Worm (Caenorhabditis elegans) whole organism, L1 larva: ENCODE measurements around the gene C06A1.6.
A peak's percentile ranks its signal among the peaks of the same experiment; 100 is the strongest.

Source experiments
- C34B4.2 ChIP-seq: sonication (generic microtip); optimal IDR thresholded peaks from 2 replicates; lab custom pipeline; 2017; ENCODE audit warnings: mild to moderate bottlenecking, missing genetic modification characterization, missing compliant biosample characterization
- alr-1 ChIP-seq: fragments of 200-800 bp; sonication (Bioruptor generic); optimal IDR thresholded peaks from 2 replicates; lab custom pipeline; 2018; ENCODE audit warnings: borderline replicate concordance, mild to moderate bottlenecking, missing genetic modification characterization, missing compliant biosample characterization
- ceh-63 ChIP-seq: fragments of 200-800 bp; sonication (Bioruptor generic); optimal IDR thresholded peaks from 2 replicates; lab custom pipeline; 2018; ENCODE audit warnings: mild to moderate bottlenecking, missing genetic modification characterization, missing compliant biosample characterization
- ceh-8 ChIP-seq: fragments of 200-800 bp; sonication (Bioruptor generic); optimal IDR thresholded peaks from 2 replicates; lab custom pipeline; 2018; ENCODE audit warnings: mild to moderate bottlenecking, missing genetic modification characterization, moderate library complexity, missing compliant biosample characterization
- ceh-88 ChIP-seq: fragments of 200-800 bp; sonication (Bioruptor generic); IDR thresholded peaks from 2 replicates; pipeline ENCODE4 v1.3.6; 2022; ENCODE audit warnings: missing genetic modification characterization, missing compliant biosample characterization
- ceh-90 ChIP-seq: sonication (generic microtip); optimal IDR thresholded peaks from 2 replicates; lab custom pipeline; 2016; ENCODE audit warnings: missing genetic modification characterization, missing compliant biosample characterization
- ces-1 ChIP-seq: fragments of 150-350 bp; optimal IDR thresholded peaks from 2 replicates; lab custom pipeline; 2014; ENCODE audit warnings: missing biosample characterization, missing genetic modification reagents, missing genetic modification characterization
- dpl-1 ChIP-seq, 3 experiments: fragments of 150-350 bp in 2 of 3; sonication (generic microtip) in 1 of 3; optimal IDR thresholded peaks; 2 replicates each; lab custom pipeline; 2014 to 2017; ENCODE audit warnings: missing biosample characterization in 3 of 3, missing genetic modification characterization in 3 of 3, missing genetic modification reagents in 3 of 3
- dsc-1 ChIP-seq: sonication (generic microtip); optimal IDR thresholded peaks from 2 replicates; lab custom pipeline; 2016; ENCODE audit warnings: mild to moderate bottlenecking, missing genetic modification characterization, missing compliant biosample characterization
- efl-1 ChIP-seq, 4 experiments: fragments of 150-350 bp; optimal IDR thresholded peaks in 3 of 4; peaks in 1 of 4; 1 replicate in 1 of 4; 2 replicates in 3 of 4; lab custom pipeline; 2014; ENCODE audit warnings: missing biosample characterization in 2 of 4, missing genetic modification characterization in 2 of 4, missing genetic modification reagents in 2 of 4
- efl-3 ChIP-seq: fragments of 200-800 bp; sonication (Bioruptor generic); optimal IDR thresholded peaks from 2 replicates; lab custom pipeline; 2018; ENCODE audit warnings: mild to moderate bottlenecking, missing genetic modification characterization, missing compliant biosample characterization
- ets-5 ChIP-seq: fragments of 200-800 bp; sonication (Bioruptor generic); IDR thresholded peaks from 2 replicates; pipeline ENCODE4 v1.3.6; 2022; ENCODE audit warnings: missing genetic modification characterization, missing compliant biosample characterization
- fkh-4 ChIP-seq: sonication (generic microtip); optimal IDR thresholded peaks from 2 replicates; lab custom pipeline; 2016; ENCODE audit warnings: missing compliant biosample characterization, missing genetic modification characterization, borderline replicate concordance
- fkh-8 ChIP-seq: sonication (generic microtip); optimal IDR thresholded peaks from 2 replicates; lab custom pipeline; 2016; ENCODE audit warnings: mild to moderate bottlenecking, missing genetic modification characterization, missing compliant biosample characterization
- grh-1 ChIP-seq: fragments of 200-800 bp; sonication (Bioruptor generic); IDR thresholded peaks from 2 replicates; pipeline ENCODE4 v1.3.6; 2022; ENCODE audit warnings: missing genetic modification reagents, missing genetic modification characterization, missing compliant biosample characterization
- hlh-17 ChIP-seq: fragments of 200-800 bp; sonication (Bioruptor generic); optimal IDR thresholded peaks from 2 replicates; lab custom pipeline; 2018; ENCODE audit warnings: missing genetic modification characterization, mild to moderate bottlenecking, missing compliant biosample characterization, moderate library complexity, borderline replicate concordance
- hpl-2 ChIP-seq: fragments of 150-350 bp; optimal IDR thresholded peaks from 2 replicates; lab custom pipeline; 2014; ENCODE audit warnings: missing biosample characterization, missing genetic modification reagents, missing genetic modification characterization
- jun-1 ChIP-seq: fragments of 150-350 bp; optimal IDR thresholded peaks from 2 replicates; lab custom pipeline; 2014; ENCODE audit warnings: missing biosample characterization, missing genetic modification reagents, missing genetic modification characterization
- lin-14 ChIP-seq: fragments of 200-800 bp; sonication (Bioruptor generic); optimal IDR thresholded peaks from 2 replicates; lab custom pipeline; 2018; ENCODE audit warnings: mild to moderate bottlenecking, missing genetic modification characterization, moderate library complexity, missing compliant biosample characterization
- lin-15B ChIP-seq: fragments of 150-350 bp; sonication (generic microtip); optimal IDR thresholded peaks from 3 replicates; lab custom pipeline; 2014; ENCODE audit warnings: missing biosample characterization, missing genetic modification characterization
- lsy-2 ChIP-seq, 2 experiments: fragments of 150-350 bp; optimal IDR thresholded peaks; 2 replicates each; lab custom pipeline; 2014; ENCODE audit warnings: missing biosample characterization in 2 of 2, missing genetic modification characterization in 2 of 2
- mab-9 ChIP-seq: fragments of 200-800 bp; sonication (Bioruptor generic); IDR thresholded peaks from 2 replicates; pipeline ENCODE4 v1.3.6; 2022; ENCODE audit warnings: missing genetic modification reagents, missing genetic modification characterization, missing compliant biosample characterization
- mdl-1 ChIP-seq, 2 experiments: fragments of 150-350 bp; optimal IDR thresholded peaks; 2 replicates each; lab custom pipeline; 2014 to 2017; ENCODE audit warnings: missing biosample characterization in 2 of 2, missing genetic modification characterization in 2 of 2, inconsistent platforms in 1 of 2
- mep-1 ChIP-seq: fragments of 150-350 bp; optimal IDR thresholded peaks from 2 replicates; lab custom pipeline; 2014; ENCODE audit warnings: missing biosample characterization, missing genetic modification characterization
- nhr-20 ChIP-seq: sonication (generic microtip); optimal IDR thresholded peaks from 2 replicates; lab custom pipeline; 2016; ENCODE audit warnings: mild to moderate bottlenecking, missing genetic modification characterization, missing compliant biosample characterization
- nhr-237 ChIP-seq: fragments of 150-350 bp; optimal IDR thresholded peaks from 2 replicates; lab custom pipeline; 2014; ENCODE audit warnings: missing biosample characterization, missing genetic modification characterization
- nhr-28 ChIP-seq: fragments of 150-350 bp; optimal IDR thresholded peaks from 2 replicates; lab custom pipeline; 2014; ENCODE audit warnings: missing biosample characterization, missing genetic modification characterization
- nhr-71 ChIP-seq: sonication (generic microtip); optimal IDR thresholded peaks from 2 replicates; lab custom pipeline; 2016; ENCODE audit warnings: mild to moderate bottlenecking, missing genetic modification characterization, moderate library complexity, missing compliant biosample characterization
- nhr-76 ChIP-seq: sonication (generic microtip); optimal IDR thresholded peaks from 2 replicates; lab custom pipeline; 2017; ENCODE audit warnings: missing biosample characterization, missing genetic modification characterization
- nhr-85 ChIP-seq: sonication (generic microtip); peaks from one replicate; lab custom pipeline; 2016; ENCODE audit warnings: missing genetic modification characterization, inconsistent platforms, missing compliant biosample characterization
- nhr-90 ChIP-seq: sonication (generic microtip); optimal IDR thresholded peaks from 2 replicates; lab custom pipeline; 2016; ENCODE audit warnings: mild to moderate bottlenecking, missing genetic modification characterization, missing compliant biosample characterization; ENCODE audit not compliant: poor library complexity
- pag-3 ChIP-seq: sonication (generic microtip); optimal IDR thresholded peaks from 2 replicates; lab custom pipeline; 2017; ENCODE audit warnings: missing genetic modification characterization, mild to moderate bottlenecking, missing compliant biosample characterization, antibody characterized with exemption, borderline replicate concordance; ENCODE audit not compliant: insufficient read depth
- pax-3 ChIP-seq: fragments of 200-800 bp; sonication (Bioruptor generic); optimal IDR thresholded peaks from 2 replicates; lab custom pipeline; 2018; ENCODE audit warnings: mild to moderate bottlenecking, missing genetic modification characterization, moderate library complexity, missing compliant biosample characterization
- rnt-1 ChIP-seq: sonication (generic microtip); optimal IDR thresholded peaks from 2 replicates; lab custom pipeline; 2016; ENCODE audit warnings: mild to moderate bottlenecking, missing genetic modification characterization, moderate library complexity, missing compliant biosample characterization
- skn-1 ChIP-seq: fragments of 150-350 bp; optimal IDR thresholded peaks from 2 replicates; lab custom pipeline; 2014; ENCODE audit warnings: missing biosample characterization, missing genetic modification characterization
- snu-23 ChIP-seq: sonication (generic microtip); optimal IDR thresholded peaks from 2 replicates; lab custom pipeline; 2016; ENCODE audit warnings: missing genetic modification characterization, missing compliant biosample characterization
- sox-4 ChIP-seq: sonication (generic microtip); optimal IDR thresholded peaks from 2 replicates; lab custom pipeline; 2016; ENCODE audit warnings: missing genetic modification characterization, missing compliant biosample characterization
- sptf-1 ChIP-seq: fragments of 150-350 bp; optimal IDR thresholded peaks from 2 replicates; lab custom pipeline; 2014; ENCODE audit warnings: missing biosample characterization, missing genetic modification characterization
- sup-37 ChIP-seq: fragments of 200-800 bp; sonication (Bioruptor generic); optimal IDR thresholded peaks from 2 replicates; lab custom pipeline; 2018; ENCODE audit warnings: mild to moderate bottlenecking, missing genetic modification characterization, missing compliant biosample characterization
- tbx-2 ChIP-seq: sonication (generic microtip); optimal IDR thresholded peaks from 2 replicates; lab custom pipeline; 2016; ENCODE audit warnings: missing genetic modification characterization, missing compliant biosample characterization
- tlp-1 ChIP-seq: fragments of 150-350 bp; optimal IDR thresholded peaks from 2 replicates; lab custom pipeline; 2014; ENCODE audit warnings: missing biosample characterization, missing genetic modification characterization
- unc-62 ChIP-seq: fragments of 150-350 bp; optimal IDR thresholded peaks from 2 replicates; lab custom pipeline; 2014; ENCODE audit warnings: missing biosample characterization, missing genetic modification reagents, missing genetic modification characterization
- unc-86 ChIP-seq: sonication (generic microtip); optimal IDR thresholded peaks from 2 replicates; lab custom pipeline; 2016; ENCODE audit warnings: missing genetic modification characterization, missing compliant biosample characterization
- vab-15 ChIP-seq: sonication (generic microtip); optimal IDR thresholded peaks from 2 replicates; lab custom pipeline; 2017; ENCODE audit warnings: missing genotype, mild to moderate bottlenecking, missing genetic modification characterization, missing compliant biosample characterization
- xbp-1 ChIP-seq: sonication (generic microtip); optimal IDR thresholded peaks from 2 replicates; lab custom pipeline; 2016; ENCODE audit warnings: missing genetic modification characterization, missing compliant biosample characterization
- zag-1 ChIP-seq: fragments of 150-350 bp; optimal IDR thresholded peaks from 2 replicates; lab custom pipeline; 2014; ENCODE audit warnings: missing biosample characterization, missing genetic modification characterization
- zip-4 ChIP-seq: fragments of 200-800 bp; sonication (Bioruptor generic); optimal IDR thresholded peaks from 2 replicates; lab custom pipeline; 2018; ENCODE audit warnings: mild to moderate bottlenecking, missing genetic modification characterization, moderate library complexity, missing compliant biosample characterization
- ztf-4 ChIP-seq: fragments of 150-350 bp; optimal IDR thresholded peaks from 2 replicates; lab custom pipeline; 2014; ENCODE audit warnings: missing biosample characterization, missing genetic modification characterization

The C06A1.6 gene

DNA sequence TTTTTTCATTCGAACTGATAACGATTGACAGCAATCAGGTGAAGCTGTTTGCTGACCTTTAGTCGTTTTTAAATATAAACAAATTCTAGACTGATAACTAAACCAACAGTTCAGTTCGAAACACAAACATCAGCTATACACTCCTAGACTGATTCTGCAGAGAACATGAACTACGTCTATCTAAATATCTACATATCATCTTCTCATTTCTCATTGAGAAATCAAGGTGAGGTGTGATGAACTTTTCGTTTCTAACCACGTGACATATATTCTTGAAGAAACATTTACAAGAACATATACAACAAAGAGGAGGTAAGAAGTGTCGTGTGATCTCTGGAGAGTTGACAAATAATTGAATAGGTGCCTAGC, 7.3 kb downstream of the C06A1.6 start (continued):
- TF ChIP-seq grh-1 (GFP tag; lab: Robert Waterston, UW) (0 out of 2 replicates have a peak, but pooled peaks have one; percentile 28), ces-1 (no peak), tbx-2 (tag; lab: Kevin White, UChicago) (peak; percentile 52), mab-9 (GFP tag; lab: Robert Waterston, UW) (no peak), skn-1 (tag; lab: Kevin White, UChicago) (peak; percentile 73), C34B4.2 (no peak), pag-3 (no peak), unc-86 (tag; lab: Kevin White, UChicago) (no peak), dsc-1 (tag; lab: Kevin White, UChicago) (no peak), lin-14 (peak; percentile 79), fkh-8 (tag; lab: Kevin White, UChicago) (peak; percentile 8), nhr-85 (tag; lab: Kevin White, UChicago) (peak; percentile 97), sptf-1 (tag; lab: Kevin White, UChicago) (no peak), mdl-1 (tag; optimal IDR thresholded peaks at IDR 0.05; lab: Kevin White, UChicago) (peak in 1 of 2 experiments; percentile 47), efl-1 (optimal IDR thresholded peaks at IDR 0.05; lab: Kevin White, UChicago) (peak in 1 of 2 experiments; percentile 26), efl-1 (GFP tag; optimal IDR thresholded peaks at IDR 0.05 in 1 of 2; lab: Kevin White, UChicago) (peak in 1 of 2 experiments; percentile 31), hpl-2 (GFP tag; lab: Kevin White, UChicago) (no peak), nhr-71 (tag; lab: Kevin White, UChicago) (peak; percentile 92), nhr-76 (tag; lab: Kevin White, UChicago) (no peak), hlh-17 (GFP tag; lab: Kevin White, UChicago) (no peak), vab-15 (no peak), ceh-63 (GFP tag; lab: Kevin White, UChicago) (no peak), ceh-8 (GFP tag; lab: Kevin White, UChicago) (no peak), fkh-4 (tag; lab: Kevin White, UChicago) (no peak), sup-37 (GFP tag; lab: Kevin White, UChicago) (no peak), zip-4 (no peak), alr-1 (tag; lab: Kevin White, UChicago) (no peak), efl-3 (GFP tag; lab: Kevin White, UChicago) (no peak), lin-15B (tag; lab: Kevin White, UChicago) (no peak), sox-4 (tag; lab: Kevin White, UChicago) (no peak), nhr-90 (tag; lab: Kevin White, UChicago) (peak; percentile 72), ceh-90 (no peak), tlp-1 (tag; lab: Kevin White, UChicago) (no peak), dpl-1 (GFP tag; optimal IDR thresholded peaks at IDR 0.05; lab: Kevin White, UChicago) (peak; percentile 23 to 29 (median 28)), unc-62 (GFP tag; lab: Kevin White, UChicago) (no peak), nhr-28 (tag; lab: Kevin White, UChicago) (no peak), xbp-1 (peak; percentile 30), ets-5 (GFP tag; lab: Robert Waterston, UW) (no peak), mep-1 (tag; lab: Kevin White, UChicago) (peak; percentile 88), nhr-237 (tag; lab: Kevin White, UChicago) (no peak), snu-23 (GFP tag; lab: Kevin White, UChicago) (peak; percentile 78)
- TF ChIP-seq, all 84 proteins: peak for 33

DNA sequence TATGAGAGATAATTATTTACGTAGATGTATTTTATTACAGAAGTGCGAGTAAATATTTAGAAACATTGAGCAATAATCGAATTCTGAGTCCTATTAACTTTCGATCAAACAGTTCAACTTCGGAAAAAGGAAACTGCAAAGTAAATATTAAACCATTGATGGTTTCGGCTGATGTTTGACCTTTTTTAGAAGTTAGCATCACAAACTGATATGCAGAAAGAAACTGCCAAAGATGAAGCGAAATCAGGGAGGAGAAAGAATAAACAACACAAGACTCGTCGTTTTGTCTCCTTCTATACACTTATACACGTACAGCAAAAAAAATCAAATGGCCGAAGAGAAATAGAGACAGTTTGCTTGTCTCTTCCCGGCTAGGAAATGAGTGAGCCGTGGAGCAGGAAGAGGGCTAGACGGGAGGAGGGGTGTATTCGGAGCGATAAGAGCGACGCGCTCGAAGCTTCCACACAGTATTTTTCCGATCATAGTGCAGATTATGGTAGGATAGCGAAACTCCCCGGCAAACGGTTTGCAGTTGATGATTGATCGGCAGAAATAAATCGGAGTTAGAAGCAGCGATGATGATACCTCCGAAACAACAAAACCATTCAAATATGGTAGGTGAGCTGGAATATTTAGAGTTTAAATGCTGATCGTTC, 7.8 kb downstream of the C06A1.6 start:
- TF ChIP-seq nhr-28 (tag; lab: Kevin White, UChicago) (no peak), lsy-2 (tag; optimal IDR thresholded peaks at IDR 0.05; lab: Kevin White, UChicago) (peak in 1 of 2 experiments; percentile 27), xbp-1 (no peak), tlp-1 (tag; lab: Kevin White, UChicago) (no peak), nhr-20 (tag; lab: Kevin White, UChicago) (no peak), rnt-1 (tag; lab: Kevin White, UChicago) (peak; percentile 22), mdl-1 (tag; optimal IDR thresholded peaks at IDR 0.05; lab: Kevin White, UChicago) (no peak), zag-1 (tag; lab: Kevin White, UChicago) (no peak), ceh-88 (GFP tag; lab: Robert Waterston, UW) (no peak), pax-3 (tag; lab: Kevin White, UChicago) (no peak), nhr-237 (tag; lab: Kevin White, UChicago) (no peak), efl-1 (optimal IDR thresholded peaks at IDR 0.05; lab: Kevin White, UChicago) (peak in 1 of 2 experiments; percentile 5), efl-1 (GFP tag; optimal IDR thresholded peaks at IDR 0.05 in 1 of 2; lab: Kevin White, UChicago) (peak in 1 of 2 experiments; percentile 91), lin-14 (no peak), ztf-4 (tag; lab: Kevin White, UChicago) (no peak), jun-1 (peak; percentile 12)
